Fruit fly (Drosophila melanogaster) whole organism, pupa: Measurements from ENCODE around the gene Traf-like.

ENCODE experiments used
- CG10348 ChIP-seq: fragments of 200-800 bp; sonication (Bioruptor generic); IDR thresholded peaks from 2 replicates; pipeline ENCODE4 v1.3.6; 2022; ENCODE audit warnings: missing biosample characterization, missing genetic modification characterization
- CG15710 ChIP-seq: fragments of 200-800 bp; sonication (Bioruptor generic); optimal IDR thresholded peaks from 2 replicates; lab custom pipeline; 2018; ENCODE audit warnings: missing biosample characterization, mild to moderate bottlenecking, missing genetic modification characterization, moderate library complexity
- CG17806 ChIP-seq: fragments of 200-800 bp; sonication (Bioruptor generic); optimal IDR thresholded peaks from 2 replicates; lab custom pipeline; 2018; ENCODE audit warnings: missing biosample characterization, mild to moderate bottlenecking, missing genetic modification characterization, moderate library complexity
- CG32121 ChIP-seq: fragments of 200-800 bp; sonication (Bioruptor generic); IDR thresholded peaks from 2 replicates; pipeline ENCODE4 v1.3.6; 2022; ENCODE audit warnings: missing biosample characterization, missing genetic modification characterization
- CG34367 ChIP-seq: fragments of 200-800 bp; sonication (Bioruptor generic); optimal IDR thresholded peaks from 2 replicates; lab custom pipeline; 2018; ENCODE audit warnings: missing biosample characterization, mild to moderate bottlenecking, missing genetic modification characterization
- D1 ChIP-seq: fragments of 200-800 bp; sonication (Bioruptor generic); optimal IDR thresholded peaks from 2 replicates; lab custom pipeline; 2018; ENCODE audit warnings: missing biosample characterization, mild to moderate bottlenecking, missing genetic modification characterization, moderate library complexity
- Ets98B ChIP-seq: fragments of 200-800 bp; sonication (Bioruptor generic); IDR thresholded peaks from 2 replicates; pipeline ENCODE4 v1.3.6; 2022; ENCODE audit warnings: missing biosample characterization, missing genetic modification characterization
- Pif1B ChIP-seq: fragments of 200-800 bp; sonication (Bioruptor generic); optimal IDR thresholded peaks from 3 replicates; lab custom pipeline; 2016; ENCODE audit warnings: missing biosample characterization, missing genetic modification characterization
- Snoo ChIP-seq: fragments of 200-800 bp; sonication (Bioruptor generic); optimal IDR thresholded peaks from 3 replicates; lab custom pipeline; 2017; ENCODE audit warnings: missing biosample characterization, mild to moderate bottlenecking, missing genetic modification characterization, inconsistent platforms

DNA sequence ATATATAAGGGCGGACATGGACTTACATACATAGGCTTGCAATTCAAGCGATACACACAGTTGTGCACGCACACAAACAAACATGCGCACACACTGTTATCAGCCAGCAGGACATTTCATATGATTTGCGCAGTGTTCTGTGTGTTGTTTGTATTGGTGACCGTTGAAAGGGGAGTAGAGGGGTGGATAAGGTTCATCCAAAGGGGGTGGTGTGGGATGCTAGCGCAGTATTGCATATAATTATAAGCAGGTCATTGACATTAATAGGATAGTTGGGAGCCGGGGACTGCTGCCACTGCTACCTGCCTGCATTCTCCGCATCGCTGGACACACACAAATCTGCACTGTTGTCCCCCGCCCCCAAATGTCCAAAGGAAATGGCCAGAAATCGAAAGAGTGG lies 13.6 kb downstream of the Traf-like start:
- TF ChIP-seq CG15710 (no peak), CG32121 (no peak), CG17806 (tag; lab: Kevin White, UChicago) (no peak), Ets98B (GFP tag; lab: Robert Waterston, UW) (no peak), Pif1B (GFP tag; lab: Kevin White, UChicago) (no peak), CG10348 (GFP tag; lab: Robert Waterston, UW) (no peak), Snoo (tag; lab: Kevin White, UChicago) (no peak), D1 (tag; lab: Kevin White, UChicago) (no peak), CG34367 (no peak)
